Fruit fly (Drosophila melanogaster) whole organism: ENCODE measurements around the gene CG14410.

Experiments
- CG8478 ChIP-seq: fragments of >200 bp; optimal IDR thresholded peaks from 2 replicates; lab custom pipeline; 2018; ENCODE audit warnings: inconsistent platforms
- Dll ChIP-seq: fragments of >200 bp; optimal IDR thresholded peaks from 2 replicates; lab custom pipeline; 2017
- pan ChIP-seq: fragments of >200 bp; optimal IDR thresholded peaks from 2 replicates; lab custom pipeline; 2017
- psq ChIP-seq: fragments of >200 bp; optimal IDR thresholded peaks from 2 replicates; lab custom pipeline; 2017
- usp ChIP-seq: fragments of >200 bp; optimal IDR thresholded peaks from 2 replicates; lab custom pipeline; 2017; ENCODE audit warnings: missing biosample characterization, missing genetic modification characterization, mixed read lengths

DNA sequence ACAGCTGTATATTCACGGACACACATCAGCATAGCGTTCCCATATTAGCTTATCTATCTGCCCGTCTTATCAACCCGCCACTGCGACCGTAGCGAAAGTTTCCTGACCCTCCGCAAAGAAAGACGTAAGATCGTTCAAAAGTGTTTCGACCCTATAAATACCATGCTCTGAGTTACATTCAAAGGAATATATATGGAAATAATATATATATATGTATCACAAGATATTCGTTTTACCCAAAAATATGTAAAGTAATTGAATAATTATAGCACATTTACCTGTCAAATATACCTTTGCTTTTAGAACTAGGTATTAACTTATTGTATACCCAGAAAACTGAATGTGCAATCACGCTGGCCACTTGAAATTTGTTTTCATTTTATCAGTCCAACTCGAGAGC, 26.1 kb upstream of the CG14410 start:
- TF ChIP-seq usp (GFP tag; lab: Kevin White, UChicago): no peak
- TF ChIP-seq pan (lab: Kevin White, UChicago): no peak
- TF ChIP-seq psq (lab: Kevin White, UChicago): no peak
- TF ChIP-seq CG8478 (lab: Kevin White, UChicago): no peak
- TF ChIP-seq Dll (lab: Kevin White, UChicago): no peak
